Fruit fly (Drosophila melanogaster) whole organism, embryonic: Measurements from ENCODE around the gene CG14142.

Source experiments
- Adf1 ChIP-seq: fragments of 200-800 bp; sonication (Bioruptor generic); IDR thresholded peaks from 2 replicates; pipeline ENCODE4 v1.3.6; 2022; ENCODE audit warnings: missing biosample characterization, missing genetic modification characterization
- BEAF-32 ChIP-seq: fragments of 200-800 bp; sonication (Bioruptor generic); optimal IDR thresholded peaks from 3 replicates; lab custom pipeline; 2017; ENCODE audit warnings: missing biosample characterization, missing genetic modification characterization, mild to moderate bottlenecking, moderate library complexity, missing genetic modification reagents
- CG10147 ChIP-seq: fragments of 200-800 bp; sonication (Bioruptor generic); optimal IDR thresholded peaks from 2 replicates; lab custom pipeline; 2019; ENCODE audit warnings: missing biosample characterization, mild to moderate bottlenecking, missing genetic modification characterization, moderate library complexity
- CG10366 ChIP-seq: fragments of 200-800 bp; sonication (Bioruptor generic); IDR thresholded peaks from 2 replicates; pipeline ENCODE4 v1.3.6; 2022; ENCODE audit warnings: missing biosample characterization, missing genetic modification characterization
- CG13287 ChIP-seq: fragments of 200-800 bp; sonication (Bioruptor generic); IDR thresholded peaks from 2 replicates; pipeline ENCODE4 v1.3.6; 2022; ENCODE audit warnings: missing biosample characterization, missing genetic modification characterization; ENCODE audit not compliant: partially characterized antibody
- CG14710 ChIP-seq: fragments of 200-800 bp; sonication (Bioruptor generic); optimal IDR thresholded peaks from 3 replicates; lab custom pipeline; 2019; ENCODE audit warnings: missing biosample characterization, mild to moderate bottlenecking, missing genetic modification characterization, moderate library complexity
- CG15269 ChIP-seq: fragments of 200-800 bp; sonication (Bioruptor generic); optimal IDR thresholded peaks from 2 replicates; lab custom pipeline; 2018; ENCODE audit warnings: missing biosample characterization, mild to moderate bottlenecking, missing genetic modification characterization, moderate library complexity
- CG16863 ChIP-seq: fragments of 200-800 bp; sonication (Bioruptor generic); optimal IDR thresholded peaks from 3 replicates; lab custom pipeline; 2016; ENCODE audit warnings: missing biosample characterization, missing genetic modification characterization
- CG17328 ChIP-seq: fragments of 200-800 bp; sonication (Bioruptor generic); IDR thresholded peaks from 2 replicates; pipeline ENCODE4 v1.3.6; 2022; ENCODE audit warnings: missing biosample characterization, missing genetic modification characterization
- CG30403 ChIP-seq: fragments of 200-800 bp; sonication (Bioruptor generic); optimal IDR thresholded peaks from 3 replicates; lab custom pipeline; 2016; ENCODE audit warnings: missing biosample characterization, missing genetic modification characterization
- CG31388 ChIP-seq: fragments of 200-800 bp; sonication (Bioruptor generic); optimal IDR thresholded peaks from 2 replicates; lab custom pipeline; 2016; ENCODE audit warnings: missing biosample characterization, missing genetic modification characterization
- CG34422 ChIP-seq: fragments of 200-800 bp; sonication (Bioruptor generic); IDR thresholded peaks from 3 replicates; pipeline ENCODE4 v1.3.6; 2022; ENCODE audit warnings: missing biosample characterization, missing genetic modification characterization
- CG3847 ChIP-seq: fragments of 200-800 bp; sonication (Bioruptor generic); IDR thresholded peaks from 2 replicates; pipeline ENCODE4 v1.3.6; 2022; ENCODE audit warnings: missing biosample characterization, missing genetic modification characterization
- CG6689 ChIP-seq: fragments of 200-800 bp; sonication (Bioruptor generic); IDR thresholded peaks from 2 replicates; pipeline ENCODE4 v1.3.6; 2022; ENCODE audit warnings: missing biosample characterization, missing genetic modification characterization
- CG6813 ChIP-seq: fragments of 200-800 bp; sonication (Bioruptor generic); optimal IDR thresholded peaks from 2 replicates; lab custom pipeline; 2017; ENCODE audit warnings: missing biosample characterization, missing genetic modification characterization, mild to moderate bottlenecking, moderate library complexity, missing genetic modification reagents
- CG7372 ChIP-seq: fragments of 200-800 bp; sonication (Bioruptor generic); IDR thresholded peaks from 2 replicates; pipeline ENCODE4 v1.3.6; 2022; ENCODE audit warnings: missing biosample characterization, missing genetic modification characterization
- CG7745 ChIP-seq: fragments of 200-800 bp; sonication (Bioruptor generic); optimal IDR thresholded peaks from 2 replicates; lab custom pipeline; 2018; ENCODE audit warnings: missing biosample characterization, mild to moderate bottlenecking, missing genetic modification characterization, moderate library complexity
- CG8089 ChIP-seq: fragments of 200-800 bp; sonication (Bioruptor generic); optimal IDR thresholded peaks from 3 replicates; lab custom pipeline; 2016; ENCODE audit warnings: missing biosample characterization, missing genetic modification characterization
- CG8388 ChIP-seq: fragments of 200-800 bp; sonication (Bioruptor generic); optimal IDR thresholded peaks from 2 replicates; lab custom pipeline; 2019; ENCODE audit warnings: missing biosample characterization, mild to moderate bottlenecking, missing genetic modification characterization, moderate library complexity
- CkIIα-i1 ChIP-seq: fragments of 200-800 bp; sonication (Bioruptor generic); IDR thresholded peaks from 2 replicates; pipeline ENCODE4 v1.3.6; 2022; ENCODE audit warnings: missing biosample characterization, missing genetic modification characterization
- CoRest ChIP-seq: fragments of 200-800 bp; sonication (Bioruptor generic); optimal IDR thresholded peaks from 3 replicates; lab custom pipeline; 2018; ENCODE audit warnings: missing biosample characterization, mild to moderate bottlenecking, missing genetic modification characterization, moderate library complexity
- Dll ChIP-seq: fragments of 200-800 bp; sonication (Bioruptor generic); IDR thresholded peaks from 4 replicates; pipeline ENCODE4 v1.3.6; 2022; ENCODE audit warnings: missing biosample characterization, missing genetic modification characterization; ENCODE audit not compliant: partially characterized antibody
- Lim3 ChIP-seq: fragments of 200-800 bp; sonication (Bioruptor generic); IDR thresholded peaks from 2 replicates; pipeline ENCODE4 v1.3.6; 2022; ENCODE audit warnings: missing biosample characterization, missing genetic modification characterization
- Ptx1 ChIP-seq: fragments of 200-800 bp; sonication (Bioruptor generic); IDR thresholded peaks from 2 replicates; pipeline ENCODE4 v1.3.6; 2022; ENCODE audit warnings: missing biosample characterization, missing genetic modification characterization
- ac ChIP-seq: fragments of 200-800 bp; sonication (Bioruptor generic); optimal IDR thresholded peaks from 3 replicates; lab custom pipeline; 2017; ENCODE audit warnings: missing biosample characterization, mild to moderate bottlenecking, missing genetic modification characterization
- aop ChIP-seq: fragments of 200-800 bp; sonication (Bioruptor generic); IDR thresholded peaks from 2 replicates; pipeline ENCODE4 v1.3.6; 2022; ENCODE audit warnings: missing biosample characterization, missing genetic modification characterization
- ash1 ChIP-seq: fragments of 200-800 bp; sonication (Bioruptor generic); optimal IDR thresholded peaks from 2 replicates; lab custom pipeline; 2018; ENCODE audit warnings: missing biosample characterization, mild to moderate bottlenecking, missing genetic modification characterization
- ato ChIP-seq: fragments of 200-800 bp; sonication (Bioruptor generic); IDR thresholded peaks from 2 replicates; pipeline ENCODE4 v1.3.6; 2022; ENCODE audit warnings: missing biosample characterization, missing genetic modification characterization; ENCODE audit not compliant: partially characterized antibody
- bowl ChIP-seq: fragments of 200-800 bp; sonication (Bioruptor generic); IDR thresholded peaks from 2 replicates; pipeline ENCODE4 v1.3.6; 2022; ENCODE audit warnings: missing biosample characterization, missing genetic modification characterization
- cato ChIP-seq: fragments of 200-800 bp; sonication (Bioruptor generic); optimal IDR thresholded peaks from 2 replicates; lab custom pipeline; 2016; ENCODE audit warnings: missing biosample characterization, missing genetic modification characterization, borderline replicate concordance
- caup ChIP-seq: fragments of 200-800 bp; sonication (Bioruptor generic); optimal IDR thresholded peaks from 3 replicates; lab custom pipeline; 2017; ENCODE audit warnings: missing biosample characterization, mild to moderate bottlenecking, missing genetic modification characterization, moderate library complexity; ENCODE audit not compliant: severe bottlenecking
- da ChIP-seq: fragments of 200-800 bp; sonication (Bioruptor generic); optimal IDR thresholded peaks from 2 replicates; lab custom pipeline; 2016; ENCODE audit warnings: missing biosample characterization, missing genetic modification characterization
- danr ChIP-seq: fragments of 200-800 bp; sonication (Bioruptor generic); IDR thresholded peaks from 2 replicates; pipeline ENCODE4 v1.3.6; 2022; ENCODE audit warnings: missing biosample characterization, missing genetic modification characterization
- dm ChIP-seq: fragments of 200-800 bp; sonication (Bioruptor generic); optimal IDR thresholded peaks from 3 replicates; lab custom pipeline; 2016; ENCODE audit warnings: missing biosample characterization, missing genetic modification characterization
- emc ChIP-seq: fragments of 200-800 bp; sonication (Bioruptor generic); optimal IDR thresholded peaks from 2 replicates; lab custom pipeline; 2016; ENCODE audit warnings: missing biosample characterization, missing genetic modification characterization
- ems ChIP-seq: fragments of 200-800 bp; sonication (Bioruptor generic); optimal IDR thresholded peaks from 3 replicates; lab custom pipeline; 2016; ENCODE audit warnings: missing biosample characterization, missing genetic modification characterization
- ftz-f1 ChIP-seq: fragments of 200-800 bp; sonication (Bioruptor generic); optimal IDR thresholded peaks from 2 replicates; lab custom pipeline; 2016; ENCODE audit warnings: missing biosample characterization, missing genetic modification characterization
- grn ChIP-seq: fragments of 200-800 bp; sonication (Bioruptor generic); optimal IDR thresholded peaks from 3 replicates; lab custom pipeline; 2017; ENCODE audit warnings: missing biosample characterization, missing genetic modification characterization
- hbn ChIP-seq: fragments of 200-800 bp; sonication (Bioruptor generic); IDR thresholded peaks from 2 replicates; pipeline ENCODE4 v1.3.6; 2022; ENCODE audit warnings: missing biosample characterization, missing genetic modification characterization; ENCODE audit not compliant: partially characterized antibody
- her ChIP-seq: fragments of 200-800 bp; sonication (Bioruptor generic); optimal IDR thresholded peaks from 2 replicates; lab custom pipeline; 2016; ENCODE audit warnings: missing biosample characterization, missing genetic modification characterization
- lbe ChIP-seq: fragments of 200-800 bp; sonication (Bioruptor generic); optimal IDR thresholded peaks from 2 replicates; lab custom pipeline; 2016; ENCODE audit warnings: missing biosample characterization, mild to moderate bottlenecking, missing genetic modification characterization
- org-1 ChIP-seq: fragments of 200-800 bp; sonication (Bioruptor generic); optimal IDR thresholded peaks from 2 replicates; lab custom pipeline; 2017; ENCODE audit warnings: missing biosample characterization, missing genetic modification characterization
- prd ChIP-seq, 3 experiments: fragments of >200 bp in 2 of 3; fragments of 200-800 bp in 1 of 3; sonication (Bioruptor generic) in 1 of 3; optimal IDR thresholded peaks in 2 of 3; IDR thresholded peaks in 1 of 3; 2 replicates in 2 of 3; 3 replicates in 1 of 3; pipeline versions ENCODE4 v1.3.6 to Lab custom; 2017 to 2022; ENCODE audit warnings: missing biosample characterization in 1 of 3, missing genetic modification characterization in 1 of 3
- rib ChIP-seq: fragments of 200-800 bp; sonication (Bioruptor generic); IDR thresholded peaks from 2 replicates; pipeline ENCODE4 v1.3.6; 2022; ENCODE audit warnings: missing biosample characterization, missing genetic modification characterization
- shn ChIP-seq: fragments of 200-800 bp; sonication (Bioruptor generic); optimal IDR thresholded peaks from 3 replicates; lab custom pipeline; 2016; ENCODE audit warnings: missing biosample characterization, missing genetic modification characterization
- ssp ChIP-seq: fragments of 200-800 bp; sonication (Bioruptor generic); IDR thresholded peaks from 2 replicates; pipeline ENCODE4 v1.3.6; 2022; ENCODE audit warnings: missing biosample characterization, missing genetic modification characterization
- tgo ChIP-seq: fragments of 200-800 bp; sonication (Bioruptor generic); IDR thresholded peaks from 3 replicates; pipeline ENCODE4 v1.3.6; 2022; ENCODE audit warnings: missing biosample characterization, missing genetic modification characterization
- toy ChIP-seq: fragments of 200-800 bp; sonication (Bioruptor generic); IDR thresholded peaks from 2 replicates; pipeline ENCODE4 v1.3.6; 2022; ENCODE audit warnings: missing biosample characterization, missing genetic modification characterization
- usp ChIP-seq: fragments of >200 bp; optimal IDR thresholded peaks from 2 replicates; lab custom pipeline; 2017; ENCODE audit warnings: missing biosample characterization, missing genetic modification characterization
- vnd ChIP-seq: fragments of 200-800 bp; sonication (Bioruptor generic); IDR thresholded peaks from 3 replicates; pipeline ENCODE4 v1.3.6; 2022; ENCODE audit warnings: missing biosample characterization, missing genetic modification characterization; ENCODE audit not compliant: partially characterized antibody
- zen ChIP-seq: fragments of 200-800 bp; sonication (Bioruptor generic); optimal IDR thresholded peaks from 3 replicates; lab custom pipeline; 2018; ENCODE audit warnings: missing biosample characterization, mild to moderate bottlenecking, missing genetic modification characterization, moderate library complexity

CG14142 gene

DNA sequence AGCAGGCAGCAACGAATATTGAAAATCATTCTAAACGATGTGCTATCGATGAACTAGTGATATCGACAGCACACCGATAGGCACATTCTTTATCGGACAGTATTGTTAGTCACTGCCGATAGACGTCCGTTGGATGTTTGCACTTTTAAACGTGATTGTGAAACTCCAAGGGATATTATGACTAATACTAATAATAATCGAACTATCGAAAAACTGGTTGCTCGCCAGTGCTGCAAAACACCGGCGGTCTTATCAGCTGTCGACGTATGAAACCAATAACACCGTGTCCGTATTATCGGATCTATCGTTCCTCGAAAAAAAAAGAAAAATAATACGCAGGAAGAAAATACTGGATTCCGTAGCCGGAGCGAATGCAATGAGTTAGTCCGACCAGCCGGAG is 37.2 kb downstream of the CG14142 start, which contains the start of the genes Ube3a and CG7600 (continued):
- TF ChIP-seq her, result peak; percentile 50
- no peak for TF ChIP-seq CG7372 (GFP tag; lab: Robert Waterston, UW)
- TF ChIP-seq CG8388 (GFP tag; lab: Kevin White, UChicago), result no peak
- TF ChIP-seq BEAF-32 (GFP tag; lab: Kevin White, UChicago), result peak; percentile 94
- no peak for TF ChIP-seq aop (GFP tag; lab: Robert Waterston, UW)
- TF ChIP-seq hbn (GFP tag; lab: Robert Waterston, UW), result peak; percentile 99
- TF ChIP-seq ac (GFP tag; lab: Kevin White, UChicago), result peak; percentile 3
- TF ChIP-seq cato (GFP tag; lab: Kevin White, UChicago), result no peak
- no peak for TF ChIP-seq da (GFP tag; lab: Kevin White, UChicago)
- TF ChIP-seq CG15269 (tag; lab: Kevin White, UChicago), result peak; percentile 21
- TF ChIP-seq vnd (GFP tag; lab: Robert Waterston, UW), result peak; percentile 100
- peak; percentile 38; the same call in 1 of the 2 replicates for TF ChIP-seq ssp (GFP tag; lab: Robert Waterston, UW)
- no peak for TF ChIP-seq CG31388 (GFP tag; lab: Kevin White, UChicago)
- peak; percentile 81 for TF ChIP-seq lbe (GFP tag; lab: Kevin White, UChicago)
- peak; percentile 34 for TF ChIP-seq shn (GFP tag; lab: Kevin White, UChicago)
- no peak for TF ChIP-seq danr (GFP tag; lab: Robert Waterston, UW)
- TF ChIP-seq Adf1, result peak; percentile 46; the same call in 1 of the 2 replicates
- TF ChIP-seq CG34422 (GFP tag; lab: Robert Waterston, UW), result no peak
- peak; percentile 33 for TF ChIP-seq ftz-f1 (GFP tag; lab: Kevin White, UChicago)
- TF ChIP-seq toy (GFP tag; lab: Robert Waterston, UW), result no peak
- no peak for TF ChIP-seq CkIIα-i1 (GFP tag; lab: Robert Waterston, UW)
- TF ChIP-seq Ptx1, result no peak; the same call in 1 of the 2 replicates
- no peak for TF ChIP-seq CG10366 (GFP tag; lab: Robert Waterston, UW)
- peak; percentile 49 for TF ChIP-seq CoRest (tag; lab: Kevin White, UChicago)
- no peak for TF ChIP-seq CG17328 (GFP tag; lab: Robert Waterston, UW)
- TF ChIP-seq CG16863, result no peak
- TF ChIP-seq caup (GFP tag; lab: Kevin White, UChicago), result peak; percentile 53
- TF ChIP-seq CG3847 (GFP tag; lab: Robert Waterston, UW), result peak; percentile 77
- peak; percentile 64 for TF ChIP-seq grn (GFP tag; lab: Kevin White, UChicago)
- TF ChIP-seq Lim3, result no peak
- TF ChIP-seq ems (GFP tag; lab: Kevin White, UChicago), result peak; percentile 48
- TF ChIP-seq CG8089 (GFP tag; lab: Kevin White, UChicago), result no peak
- no peak for TF ChIP-seq prd (optimal IDR thresholded peaks at IDR 0.05; lab: Kevin White, UChicago)
- TF ChIP-seq prd (GFP tag; IDR thresholded peaks at IDR 0.05; lab: Robert Waterston, UW), result peak; percentile 37; the same call in 2 of the 3 replicates
- peak; percentile 100 for TF ChIP-seq ato (GFP tag; lab: Robert Waterston, UW)
- no peak for TF ChIP-seq CG6813 (GFP tag; lab: Kevin White, UChicago)
- peak; percentile 100 for TF ChIP-seq CG13287
- no peak for TF ChIP-seq emc
- TF ChIP-seq org-1 (GFP tag; lab: Kevin White, UChicago), result no peak
- TF ChIP-seq CG6689 (GFP tag; lab: Robert Waterston, UW), result no peak
- TF ChIP-seq tgo (GFP tag; lab: Robert Waterston, UW), result no peak
- TF ChIP-seq Dll (GFP tag; lab: Robert Waterston, UW), result peak; percentile 98
- TF ChIP-seq CG30403 (GFP tag; lab: Kevin White, UChicago), result peak; percentile 31
- peak; percentile 72 for TF ChIP-seq CG14710 (tag; lab: Kevin White, UChicago)
- peak; percentile 21 for TF ChIP-seq ash1
- TF ChIP-seq CG10147 (GFP tag; lab: Kevin White, UChicago), result peak; percentile 39
- TF ChIP-seq usp, result no peak
- peak; percentile 54 for TF ChIP-seq zen (tag; lab: Kevin White, UChicago)
- TF ChIP-seq bowl (GFP tag; lab: Robert Waterston, UW), result no peak
- TF ChIP-seq rib (GFP tag; lab: Robert Waterston, UW), result no peak
- peak; percentile 81 for TF ChIP-seq dm (GFP tag; lab: Kevin White, UChicago)
- TF ChIP-seq CG7745, result no peak
